Fruit fly (Drosophila melanogaster) whole organism, pupa: ENCODE measurements around the gene CG42397.

Experiments used
- CG13204 ChIP-seq: fragments of 200-800 bp; sonication (Bioruptor generic); optimal IDR thresholded peaks from 2 replicates; lab custom pipeline; 2018; ENCODE audit warnings: missing biosample characterization, mild to moderate bottlenecking, missing genetic modification characterization, moderate library complexity
- CG14655 ChIP-seq: fragments of 200-800 bp; sonication (Bioruptor generic); optimal IDR thresholded peaks from 3 replicates; lab custom pipeline; 2017; ENCODE audit warnings: mild to moderate bottlenecking, missing biosample characterization, missing genetic modification reagents, missing genetic modification characterization

DNA sequence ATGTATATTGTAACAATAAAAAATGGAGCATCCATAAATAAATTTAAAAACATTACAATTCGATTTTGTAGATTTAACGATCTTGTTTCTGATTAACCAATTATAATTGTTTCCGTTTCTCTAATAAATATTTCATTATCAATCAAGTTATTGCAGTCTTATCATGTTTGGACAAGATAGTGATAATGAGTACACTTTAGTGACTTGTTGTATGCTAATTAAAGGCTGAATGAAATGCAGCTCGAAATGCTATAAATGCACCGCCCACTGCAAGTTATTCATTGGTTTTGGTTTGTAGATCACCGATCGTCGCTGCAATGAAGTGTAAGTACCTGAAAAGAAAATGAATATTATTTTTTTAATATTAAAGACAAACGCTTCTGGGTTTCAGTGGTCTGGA lies 1.0 kb upstream of the CG42397 start, which contains the start of gene CG14125:
- no peak for TF ChIP-seq CG13204 (GFP tag; lab: Kevin White, UChicago)
- no peak for TF ChIP-seq CG14655 (GFP tag; lab: Kevin White, UChicago)
